Fruit fly (Drosophila melanogaster) whole organism, embryonic: ENCODE results near the gene qtc.

Experiments
- B-H1 ChIP-seq: fragments of 200-800 bp; sonication (Bioruptor generic); IDR thresholded peaks from 3 replicates; pipeline ENCODE4 v1.3.6; 2022; ENCODE audit warnings: missing biosample characterization, missing genetic modification characterization
- CG15601 ChIP-seq: fragments of 200-800 bp; sonication (Bioruptor generic); optimal IDR thresholded peaks from 3 replicates; lab custom pipeline; 2019; ENCODE audit warnings: missing biosample characterization, mild to moderate bottlenecking, missing genetic modification characterization, moderate library complexity
- CG2202 ChIP-seq: fragments of 200-800 bp; sonication (Bioruptor generic); optimal IDR thresholded peaks from 2 replicates; lab custom pipeline; 2018; ENCODE audit warnings: missing biosample characterization, mild to moderate bottlenecking, missing genetic modification characterization
- CG3163 ChIP-seq: fragments of 200-800 bp; sonication (Bioruptor generic); optimal IDR thresholded peaks from 3 replicates; lab custom pipeline; 2016; ENCODE audit warnings: missing biosample characterization, missing genetic modification characterization
- CG32767 ChIP-seq: fragments of 200-800 bp; sonication (Bioruptor generic); IDR thresholded peaks from 2 replicates; pipeline ENCODE4 v1.3.6; 2022; ENCODE audit warnings: missing biosample characterization, missing genetic modification characterization
- CG3838 ChIP-seq: fragments of 200-800 bp; sonication (Bioruptor generic); optimal IDR thresholded peaks from 3 replicates; lab custom pipeline; 2016; ENCODE audit warnings: missing biosample characterization, missing genetic modification characterization
- CTCF ChIP-seq: fragments of 200-800 bp; sonication (Bioruptor generic); optimal IDR thresholded peaks from 2 replicates; lab custom pipeline; 2017; ENCODE audit warnings: missing biosample characterization, mild to moderate bottlenecking, missing genetic modification characterization, moderate library complexity
- chinmo ChIP-seq: fragments of 200-800 bp; sonication (Bioruptor generic); IDR thresholded peaks from 4 replicates; pipeline ENCODE4 v1.3.6; 2022; ENCODE audit warnings: missing biosample characterization, missing genetic modification characterization; ENCODE audit not compliant: partially characterized antibody
- dysf ChIP-seq: fragments of 200-800 bp; sonication (Bioruptor generic); IDR thresholded peaks from 3 replicates; pipeline ENCODE4 v1.3.6; 2022; ENCODE audit warnings: missing biosample characterization, missing genetic modification characterization
- luna ChIP-seq: fragments of 200-800 bp; sonication (Bioruptor generic); optimal IDR thresholded peaks from 2 replicates; lab custom pipeline; 2016; ENCODE audit warnings: missing biosample characterization, missing genetic modification characterization

DNA sequence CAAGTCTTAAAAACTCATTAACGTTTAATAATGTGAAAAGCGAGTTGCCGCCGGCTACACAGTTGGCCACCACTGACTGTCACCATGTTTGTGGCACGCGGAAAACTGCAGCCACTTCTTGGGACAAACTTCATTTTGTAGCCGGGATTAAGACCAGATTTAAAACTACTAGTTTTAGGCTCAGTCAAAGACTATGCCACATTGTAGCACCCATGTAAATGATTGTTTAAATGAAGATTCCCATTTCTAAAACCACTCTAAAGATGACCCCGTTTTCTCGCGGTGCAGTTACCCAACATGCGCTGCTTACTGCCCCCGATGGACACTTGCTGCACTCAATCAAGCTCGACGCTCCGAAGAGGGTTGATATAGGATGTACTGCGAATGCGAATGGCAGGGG, 29.7 kb downstream of the qtc start:
- TF ChIP-seq chinmo (GFP tag; lab: Robert Waterston, UW), result no peak
- TF ChIP-seq CG3838, result no peak
- no peak for TF ChIP-seq CTCF
- TF ChIP-seq CG3163 (GFP tag; lab: Kevin White, UChicago), result no peak
- TF ChIP-seq CG2202 (tag; lab: Kevin White, UChicago), result no peak
- no peak for TF ChIP-seq CG15601 (tag; lab: Kevin White, UChicago)
- no peak for TF ChIP-seq luna
- no peak for TF ChIP-seq B-H1 (GFP tag; lab: Robert Waterston, UW)
- TF ChIP-seq CG32767 (GFP tag; lab: Robert Waterston, UW), result no peak
- TF ChIP-seq dysf (GFP tag; lab: Robert Waterston, UW), result no peak
